Worm (Caenorhabditis elegans) whole organism, late embryonic: ENCODE results near the gene nlp-57.
A peak's percentile ranks its signal among the peaks of the same experiment; 100 is the strongest.

ENCODE experiments used
- C08G9.2 ChIP-seq: sonication (generic microtip); optimal IDR thresholded peaks from 2 replicates; lab custom pipeline; 2016; ENCODE audit warnings: mild to moderate bottlenecking, missing genetic modification characterization, moderate library complexity, missing compliant biosample characterization
- C38D4.7 ChIP-seq: fragments of 200-800 bp; sonication (Bioruptor generic); optimal IDR thresholded peaks from 2 replicates; lab custom pipeline; 2018; ENCODE audit warnings: mild to moderate bottlenecking, missing genetic modification characterization, moderate library complexity, missing compliant biosample characterization
- K02D7.2 ChIP-seq: sonication (generic microtip); optimal IDR thresholded peaks from 2 replicates; lab custom pipeline; 2017; ENCODE audit warnings: mild to moderate bottlenecking, missing genetic modification characterization, missing compliant biosample characterization
- K09A11.1 ChIP-seq: sonication (generic microtip); optimal IDR thresholded peaks from 2 replicates; lab custom pipeline; 2017; ENCODE audit warnings: antibody characterized with exemption, mild to moderate bottlenecking, missing genetic modification characterization, missing compliant biosample characterization; ENCODE audit not compliant: insufficient read depth
- ahr-1 ChIP-seq: sonication (generic microtip); optimal IDR thresholded peaks from 2 replicates; lab custom pipeline; 2016; ENCODE audit warnings: missing genetic modification characterization, missing compliant biosample characterization
- ama-1 ChIP-seq: fragments of 150-350 bp; optimal IDR thresholded peaks from 2 replicates; lab custom pipeline; 2014
- ceh-2 ChIP-seq: sonication (generic microtip); optimal IDR thresholded peaks from 2 replicates; lab custom pipeline; 2016; ENCODE audit warnings: missing genotype, missing genetic modification characterization, missing compliant biosample characterization
- ceh-22 ChIP-seq: sonication (generic microtip); optimal IDR thresholded peaks from 2 replicates; lab custom pipeline; 2017; ENCODE audit warnings: missing biosample characterization, missing genetic modification characterization
- ceh-30 ChIP-seq: fragments of 150-350 bp; optimal IDR thresholded peaks from 2 replicates; lab custom pipeline; 2014; ENCODE audit warnings: missing biosample characterization, missing genetic modification characterization
- ceh-31 ChIP-seq: sonication (generic microtip); optimal IDR thresholded peaks from 2 replicates; lab custom pipeline; 2016; ENCODE audit warnings: missing genetic modification characterization, missing compliant biosample characterization
- ceh-34 ChIP-seq: sonication (generic microtip); optimal IDR thresholded peaks from 2 replicates; lab custom pipeline; 2016; ENCODE audit warnings: mild to moderate bottlenecking, missing genetic modification characterization, missing compliant biosample characterization
- ceh-48 ChIP-seq: sonication (generic microtip); optimal IDR thresholded peaks from 2 replicates; lab custom pipeline; 2016; ENCODE audit warnings: missing genetic modification characterization, inconsistent platforms, missing compliant biosample characterization
- ceh-6 ChIP-seq: fragments of 200-800 bp; sonication (Bioruptor generic); optimal IDR thresholded peaks from 2 replicates; lab custom pipeline; 2018; ENCODE audit warnings: mild to moderate bottlenecking, missing genetic modification characterization, missing compliant biosample characterization
- che-1 ChIP-seq: sonication (generic microtip); optimal IDR thresholded peaks from 2 replicates; lab custom pipeline; 2016; ENCODE audit warnings: mild to moderate bottlenecking, missing genetic modification characterization, missing compliant biosample characterization
- dmd-4 ChIP-seq: sonication (generic microtip); optimal IDR thresholded peaks from 2 replicates; lab custom pipeline; 2016; ENCODE audit warnings: borderline replicate concordance, missing genetic modification characterization, missing compliant biosample characterization
- dve-1 ChIP-seq: sonication (generic microtip); optimal IDR thresholded peaks from 2 replicates; lab custom pipeline; 2017; ENCODE audit warnings: antibody characterized with exemption, mild to moderate bottlenecking, missing genetic modification characterization, missing compliant biosample characterization
- elt-2 ChIP-seq: sonication (generic microtip); optimal IDR thresholded peaks from 2 replicates; lab custom pipeline; 2016; ENCODE audit warnings: missing genetic modification reagents, missing genetic modification characterization, missing compliant biosample characterization
- elt-4 ChIP-seq: sonication (generic microtip); optimal IDR thresholded peaks from 2 replicates; lab custom pipeline; 2016; ENCODE audit warnings: missing genetic modification characterization, missing compliant biosample characterization
- ets-4 ChIP-seq: sonication (generic microtip); optimal IDR thresholded peaks from 2 replicates; lab custom pipeline; 2016; ENCODE audit warnings: missing genetic modification characterization, missing compliant biosample characterization
- eyg-1 ChIP-seq: sonication (generic microtip); optimal IDR thresholded peaks from 2 replicates; lab custom pipeline; 2016; ENCODE audit warnings: missing genotype, missing genetic modification characterization, missing compliant biosample characterization
- fax-1 ChIP-seq: sonication (generic microtip); optimal IDR thresholded peaks from 2 replicates; lab custom pipeline; 2016; ENCODE audit warnings: missing genotype, missing genetic modification characterization, missing compliant biosample characterization
- fkh-6 ChIP-seq: sonication (generic microtip); optimal IDR thresholded peaks from 2 replicates; lab custom pipeline; 2016; ENCODE audit warnings: missing genetic modification characterization, missing compliant biosample characterization
- gmeb-2 ChIP-seq: sonication (generic microtip); optimal IDR thresholded peaks from 2 replicates; lab custom pipeline; 2016; ENCODE audit warnings: missing genetic modification characterization, inconsistent platforms, missing compliant biosample characterization
- hlh-13 ChIP-seq: fragments of 200-800 bp; sonication (Bioruptor generic); optimal IDR thresholded peaks from 2 replicates; lab custom pipeline; 2018; ENCODE audit warnings: mild to moderate bottlenecking, missing genetic modification characterization, missing compliant biosample characterization
- hlh-15 ChIP-seq: sonication (generic microtip); optimal IDR thresholded peaks from 2 replicates; lab custom pipeline; 2016; ENCODE audit warnings: missing genetic modification characterization, missing compliant biosample characterization
- hlh-30 ChIP-seq: sonication (generic microtip); optimal IDR thresholded peaks from 2 replicates; lab custom pipeline; 2017; ENCODE audit warnings: antibody characterized with exemption, missing genetic modification characterization, missing compliant biosample characterization; ENCODE audit not compliant: insufficient read depth
- hlh-6 ChIP-seq: sonication (generic microtip); optimal IDR thresholded peaks from 2 replicates; lab custom pipeline; 2016; ENCODE audit warnings: missing genotype, missing genetic modification characterization, missing compliant biosample characterization
- lim-6 ChIP-seq: sonication (generic microtip); optimal IDR thresholded peaks from 2 replicates; lab custom pipeline; 2016; ENCODE audit warnings: missing genetic modification characterization, missing compliant biosample characterization
- madf-2 ChIP-seq: sonication (generic microtip); optimal IDR thresholded peaks from 2 replicates; lab custom pipeline; 2017; ENCODE audit warnings: missing genetic modification characterization, missing compliant biosample characterization
- nfya-1 ChIP-seq: sonication (generic microtip); optimal IDR thresholded peaks from 2 replicates; lab custom pipeline; 2017; ENCODE audit warnings: missing genetic modification characterization, mild to moderate bottlenecking, missing compliant biosample characterization, antibody characterized with exemption, moderate library complexity
- nhr-11 ChIP-seq: fragments of 150-350 bp; optimal IDR thresholded peaks from 2 replicates; lab custom pipeline; 2014; ENCODE audit warnings: missing biosample characterization, missing genetic modification characterization
- nhr-232 ChIP-seq: sonication (generic microtip); optimal IDR thresholded peaks from 2 replicates; lab custom pipeline; 2016; ENCODE audit warnings: missing genetic modification characterization, missing compliant biosample characterization
- npax-4 ChIP-seq: sonication (generic microtip); optimal IDR thresholded peaks from 2 replicates; lab custom pipeline; 2016; ENCODE audit warnings: missing genetic modification characterization, missing compliant biosample characterization
- odd-2 ChIP-seq: sonication (generic microtip); optimal IDR thresholded peaks from 2 replicates; lab custom pipeline; 2017; ENCODE audit warnings: antibody characterized with exemption, mild to moderate bottlenecking, missing genetic modification characterization, missing compliant biosample characterization
- pag-3 ChIP-seq: sonication (generic microtip); optimal IDR thresholded peaks from 2 replicates; lab custom pipeline; 2016; ENCODE audit warnings: missing compliant biosample characterization, missing genetic modification characterization, borderline replicate concordance
- pat-9 ChIP-seq: fragments of 200-800 bp; sonication (Bioruptor generic); optimal IDR thresholded peaks from 2 replicates; lab custom pipeline; 2018; ENCODE audit warnings: mild to moderate bottlenecking, missing genetic modification characterization, moderate library complexity, missing compliant biosample characterization
- pax-1 ChIP-seq: fragments of 150-350 bp; optimal IDR thresholded peaks from 2 replicates; lab custom pipeline; 2014; ENCODE audit warnings: missing biosample characterization, missing genetic modification characterization
- pqm-1 ChIP-seq: sonication (generic microtip); optimal IDR thresholded peaks from 2 replicates; lab custom pipeline; 2016; ENCODE audit warnings: missing genetic modification characterization, missing compliant biosample characterization
- ref-2 ChIP-seq: sonication (generic microtip); optimal IDR thresholded peaks from 2 replicates; lab custom pipeline; 2016; ENCODE audit warnings: missing genetic modification characterization, missing compliant biosample characterization
- rnt-1 ChIP-seq: sonication (generic microtip); optimal IDR thresholded peaks from 2 replicates; lab custom pipeline; 2016; ENCODE audit warnings: missing genetic modification characterization, missing compliant biosample characterization
- sdc-2 ChIP-seq: sonication (generic microtip); optimal IDR thresholded peaks from 2 replicates; lab custom pipeline; 2016; ENCODE audit warnings: missing genotype, missing genetic modification characterization, missing compliant biosample characterization
- sox-2 ChIP-seq: fragments of 200-800 bp; sonication (Bioruptor generic); IDR thresholded peaks from 2 replicates; pipeline ENCODE4 v1.3.6; 2022; ENCODE audit warnings: missing genetic modification reagents, missing genetic modification characterization, missing compliant biosample characterization
- sox-4 ChIP-seq: sonication (generic microtip); optimal IDR thresholded peaks from 2 replicates; lab custom pipeline; 2017; ENCODE audit warnings: mild to moderate bottlenecking, missing genetic modification characterization, inconsistent platforms, missing compliant biosample characterization
- syd-9 ChIP-seq: sonication (generic microtip); optimal IDR thresholded peaks from 2 replicates; lab custom pipeline; 2016; ENCODE audit warnings: mild to moderate bottlenecking, missing genetic modification characterization, moderate library complexity, missing compliant biosample characterization
- tbx-7 ChIP-seq: sonication (generic microtip); optimal IDR thresholded peaks from 2 replicates; lab custom pipeline; 2016; ENCODE audit warnings: missing genotype, missing genetic modification characterization, missing compliant biosample characterization
- unc-3 ChIP-seq, 2 experiments: fragments of 200-800 bp in 1 of 2; sonication (Bioruptor generic) in 1 of 2; sonication (generic microtip) in 1 of 2; conservative IDR thresholded peaks in 1 of 2; optimal IDR thresholded peaks in 1 of 2; 2 replicates each; pipeline versions ENCODE4 v1.3.6 to Lab custom; 2016 to 2022; ENCODE audit warnings: missing compliant biosample characterization in 2 of 2, missing genetic modification characterization in 2 of 2, missing genetic modification reagents in 1 of 2
- unc-42 ChIP-seq: sonication (generic microtip); optimal IDR thresholded peaks from 2 replicates; lab custom pipeline; 2016; ENCODE audit warnings: missing genotype, missing genetic modification characterization, missing compliant biosample characterization
- unc-86 ChIP-seq: sonication (generic microtip); optimal IDR thresholded peaks from 2 replicates; lab custom pipeline; 2016; ENCODE audit warnings: missing genetic modification characterization, missing compliant biosample characterization

Gene nlp-57

ce11 chrX:11296683-11297365 lies 20.0 kb upstream of the nlp-57 start, which contains the start of gene inx-2 (continued):
- TF ChIP-seq ahr-1 (tag; lab: Kevin White, UChicago) (no peak), lim-6 (tag; lab: Kevin White, UChicago) (no peak), nfya-1 (no peak), elt-4 (no peak), npax-4 (tag; lab: Kevin White, UChicago) (no peak), unc-3 (GFP tag; conservative IDR thresholded peaks at IDR 0.05; lab: Robert Waterston, UW) (no peak), unc-3 (tag; optimal IDR thresholded peaks at IDR 0.05; lab: Kevin White, UChicago) (no peak), rnt-1 (no peak), K02D7.2 (tag; lab: Kevin White, UChicago) (no peak), che-1 (no peak), K09A11.1 (tag; lab: Kevin White, UChicago) (no peak), C38D4.7 (GFP tag; lab: Kevin White, UChicago) (no peak), sox-4 (tag; lab: Kevin White, UChicago) (no peak), odd-2 (tag; lab: Kevin White, UChicago) (no peak), ceh-31 (peak; percentile 36), C08G9.2 (no peak), syd-9 (tag; lab: Kevin White, UChicago) (no peak), unc-42 (no peak), nhr-232 (tag; lab: Kevin White, UChicago) (no peak), elt-2 (peak; percentile 44), tbx-7 (tag; lab: Kevin White, UChicago) (no peak), ceh-6 (no peak)
- TF ChIP-seq, all 69 proteins: peak for 7

- TF ChIP-seq K09A11.1 (tag; lab: Kevin White, UChicago) (no peak), ceh-48 (tag; lab: Kevin White, UChicago) (no peak), ceh-30 (tag; lab: Kevin White, UChicago) (no peak), ceh-34 (tag; lab: Kevin White, UChicago) (peak; percentile 85), hlh-30 (tag; lab: Kevin White, UChicago) (peak; percentile 65), ref-2 (peak; percentile 68), che-1 (no peak), ceh-22 (tag; lab: Kevin White, UChicago) (no peak), hlh-6 (tag; lab: Kevin White, UChicago) (peak; percentile 61), hlh-13 (GFP tag; lab: Kevin White, UChicago) (no peak), ets-4 (tag; lab: Kevin White, UChicago) (peak; percentile 55), unc-42 (peak; percentile 41), hlh-15 (tag; lab: Kevin White, UChicago) (no peak), pat-9 (tag; lab: Kevin White, UChicago) (no peak), pqm-1 (no peak), nhr-232 (tag; lab: Kevin White, UChicago) (no peak), sox-2 (GFP tag; lab: Robert Waterston, UW) (no peak), eyg-1 (tag; lab: Kevin White, UChicago) (no peak), dmd-4 (tag; lab: Kevin White, UChicago) (peak; percentile 3), sdc-2 (peak; percentile 49), fax-1 (tag; lab: Kevin White, UChicago) (no peak), dve-1 (no peak), K02D7.2 (tag; lab: Kevin White, UChicago) (no peak), npax-4 (tag; lab: Kevin White, UChicago) (no peak), ceh-31 (peak; percentile 82), fkh-6 (no peak), unc-3 (GFP tag; conservative IDR thresholded peaks at IDR 0.05; lab: Robert Waterston, UW) (no peak), unc-3 (tag; optimal IDR thresholded peaks at IDR 0.05; lab: Kevin White, UChicago) (no peak), ceh-2 (tag; lab: Kevin White, UChicago) (peak; percentile 54), nhr-11 (tag; lab: Kevin White, UChicago) (no peak), madf-2 (tag; lab: Kevin White, UChicago) (peak; percentile 22), gmeb-2 (tag; lab: Kevin White, UChicago) (no peak), pag-3 (tag; lab: Kevin White, UChicago) (no peak), ama-1 (lab: Kevin White, UChicago) (no peak), C38D4.7 (GFP tag; lab: Kevin White, UChicago) (no peak), pax-1 (tag; lab: Kevin White, UChicago) (no peak), nfya-1 (peak; percentile 83), odd-2 (tag; lab: Kevin White, UChicago) (no peak), unc-86 (no peak)
Observed at ce11 chrX:11299642-11300307, 17.1 kb upstream of the nlp-57 start, which contains the start of the genes snrp-40.1 and F08G12.3. Gene snrp-40.1, minus strand, starts transcription at chrX:11299784. Gene F08G12.3, plus strand, starts transcription at chrX:11300257.
